Worm (Caenorhabditis elegans): ENCODE measurements around the gene K06A9.2.
A peak's percentile ranks its signal among the peaks of the same experiment; 100 is the strongest.

Gene K06A9.2

DNA sequence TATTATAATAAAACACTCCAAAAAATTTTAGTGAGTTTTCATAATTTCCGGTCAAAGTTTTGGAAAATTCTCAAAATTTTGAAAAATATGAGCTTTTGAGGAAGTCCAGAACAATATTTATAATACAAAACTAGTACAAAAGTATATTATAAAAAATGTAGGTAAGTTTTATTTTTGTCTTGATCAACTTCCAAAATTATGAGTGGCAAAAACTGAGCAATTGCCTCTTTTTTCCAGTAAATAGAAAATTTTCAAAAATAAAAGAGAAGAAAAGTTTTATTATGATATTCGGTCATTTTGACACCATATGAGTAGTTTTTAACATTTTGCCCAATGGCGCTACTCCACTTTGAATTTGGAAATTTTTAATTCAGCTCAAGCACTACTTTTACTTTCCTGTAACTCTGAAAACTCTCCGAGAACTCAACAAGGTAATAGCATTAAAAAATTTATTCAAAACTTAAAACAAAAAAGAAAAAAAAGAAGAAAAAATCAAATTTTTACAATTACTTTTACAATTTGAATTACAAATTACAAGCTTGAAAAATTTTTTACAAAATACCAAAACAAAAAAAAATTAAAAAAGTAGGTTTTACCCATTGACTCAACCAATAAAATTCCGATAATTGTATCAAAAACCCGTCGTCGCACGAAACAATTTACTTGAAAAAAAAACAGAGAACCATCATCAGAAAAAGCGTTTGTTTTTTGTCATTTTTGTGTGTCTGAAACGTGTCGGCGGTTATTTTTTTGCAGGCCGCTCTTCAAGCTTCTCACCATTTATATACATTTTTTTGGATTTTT, 32.3 kb upstream of the K06A9.2 start (continued):
- TF ChIP-seq ztf-26 (tag; optimal IDR thresholded peaks at IDR 0.05) (peak; percentile 40), ztf-6 (GFP tag; IDR thresholded peaks at IDR 0.05) (peak; percentile 47; the same call in 1 of the 2 replicates), Y95B8A.8 (GFP tag; IDR thresholded peaks at IDR 0.05) (peak; percentile 99), F10E7.11 (tag; optimal IDR thresholded peaks at IDR 0.05) (no peak), gei-17 (GFP tag; optimal IDR thresholded peaks at IDR 0.05) (peak; percentile 73), fkh-3 (tag; optimal IDR thresholded peaks at IDR 0.05) (peak; percentile 29), K11D2.4 (GFP tag; IDR thresholded peaks at IDR 0.05) (peak; percentile 85), T07F8.4 (tag; optimal IDR thresholded peaks at IDR 0.05) (no peak), madf-10 (tag; optimal IDR thresholded peaks at IDR 0.05) (no peak), C17E4.6 (GFP tag; IDR thresholded peaks at IDR 0.05) (peak; percentile 78), snpc-1.1 (tag; optimal IDR thresholded peaks at IDR 0.05; ENCODE audit: insufficient read depth) (no peak), athp-1 (tag; optimal IDR thresholded peaks at IDR 0.05) (peak; percentile 59), F37B4.10 (GFP tag; IDR thresholded peaks at IDR 0.05) (no peak), tbx-9 (tag; optimal IDR thresholded peaks at IDR 0.05; ENCODE audit: borderline replicate concordance) (no peak), let-607 (tag; optimal IDR thresholded peaks at IDR 0.05) (peak in 1 of 2 experiments; percentile 42), F52B5.7 (tag; optimal IDR thresholded peaks at IDR 0.05) (peak; percentile 76), Y53F4B.3 (GFP tag; IDR thresholded peaks at IDR 0.05) (peak; percentile 87; the same call in 1 of the 2 replicates), B0019.2 (GFP tag; conservative IDR thresholded peaks at IDR 0.05) (peak; percentile 6; the same call in 1 of the 2 replicates), egrh-3 (GFP tag; IDR thresholded peaks at IDR 0.05) (peak; percentile 7; the same call in 1 of the 2 replicates), ceh-91 (GFP tag; IDR thresholded peaks at IDR 0.05) (peak; percentile 39; the same call in 1 of the 2 replicates), lsl-1 (GFP tag; optimal IDR thresholded peaks at IDR 0.05) (peak; percentile 27), C06A6.2 (GFP tag; conservative IDR thresholded peaks at IDR 0.05) (peak; percentile 63), ceh-100 (GFP tag; IDR thresholded peaks at IDR 0.05) (peak; percentile 64; the same call in 1 of the 2 replicates), unc-62 (GFP tag; optimal IDR thresholded peaks at IDR 0.05) (no peak), somi-1 (GFP tag; optimal IDR thresholded peaks at IDR 0.05) (no peak), nhr-120 (GFP tag; IDR thresholded peaks at IDR 0.05) (0 out of 2 replicates have a peak, but pooled peaks have one; percentile 47), F22D6.2 (tag; optimal IDR thresholded peaks at IDR 0.05) (no peak), mes-4 (tag; optimal IDR thresholded peaks at IDR 0.05) (no peak), hmg-1.2 (GFP tag; IDR thresholded peaks at IDR 0.05) (peak; percentile 40)

DNA sequence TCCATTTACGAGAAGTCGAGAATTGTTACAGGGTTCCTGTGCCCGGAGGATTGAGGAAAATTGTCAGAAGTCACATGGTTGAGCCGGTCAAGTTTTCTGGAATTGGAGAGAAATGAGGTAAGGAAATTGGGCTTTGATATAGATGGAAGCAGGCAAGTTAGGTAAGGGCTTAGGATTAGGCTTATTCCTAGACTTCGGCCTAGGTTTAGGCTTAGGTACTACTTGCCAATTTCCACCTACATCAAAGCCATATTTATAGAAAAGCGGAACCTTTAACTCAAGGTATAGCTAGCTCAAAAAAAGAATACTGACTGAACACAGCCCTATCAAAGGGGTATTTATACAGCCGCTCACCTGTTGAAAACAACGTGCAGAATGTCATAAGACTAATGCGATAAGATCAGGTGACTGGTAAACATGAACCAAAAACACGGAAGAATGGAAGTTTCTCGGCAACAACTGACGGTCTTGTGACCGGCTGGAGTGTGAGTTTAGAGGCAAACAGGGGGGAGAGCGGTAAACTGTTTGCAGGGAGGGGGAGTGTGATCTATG, 31.6 kb upstream of the K06A9.2 start:
- no peak for TF ChIP-seq madf-10 (tag; optimal IDR thresholded peaks at IDR 0.05)
- TF ChIP-seq Y79H2A.3 (GFP tag; conservative IDR thresholded peaks at IDR 0.05) = no peak
- TF ChIP-seq snpc-1.1 (tag; optimal IDR thresholded peaks at IDR 0.05; ENCODE audit: insufficient read depth) = no peak
- no peak for TF ChIP-seq F57C9.4 (tag; optimal IDR thresholded peaks at IDR 0.05)
- no peak for TF ChIP-seq sptf-2 (GFP tag; optimal IDR thresholded peaks at IDR 0.05)
- no peak for TF ChIP-seq hmg-1.2 (GFP tag; IDR thresholded peaks at IDR 0.05)
- no peak for TF ChIP-seq lsl-1 (GFP tag; optimal IDR thresholded peaks at IDR 0.05)
- no peak; the same call in 1 of the 2 replicates for TF ChIP-seq attf-3 (GFP tag; conservative IDR thresholded peaks at IDR 0.05)
- TF ChIP-seq ztf-28 (GFP tag; IDR thresholded peaks at IDR 0.05) = no peak
- 0 out of 2 replicates have a peak, but pooled peaks have one; percentile 16 for TF ChIP-seq zfh-2 (GFP tag; conservative IDR thresholded peaks at IDR 0.05)
- no peak for TF ChIP-seq F10E7.11 (tag; optimal IDR thresholded peaks at IDR 0.05)
- peak; percentile 4 for TF ChIP-seq ztf-18 (tag; optimal IDR thresholded peaks at IDR 0.05)
- TF ChIP-seq dox-1 (GFP tag; IDR thresholded peaks at IDR 0.05) = no peak
- TF ChIP-seq ztf-22 (GFP tag; optimal IDR thresholded peaks at IDR 0.05) = peak; percentile 54
- TF ChIP-seq ekl-4 (GFP tag; IDR thresholded peaks at IDR 0.05) = peak; percentile 77
- TF ChIP-seq nfya-1 (tag; optimal IDR thresholded peaks at IDR 0.05; ENCODE audit: borderline replicate concordance, insufficient read depth) = no peak
- TF ChIP-seq madf-6 (GFP tag; IDR thresholded peaks at IDR 0.05) = no peak
- TF ChIP-seq Y56A3A.18 (GFP tag; IDR thresholded peaks at IDR 0.05) = no peak
- TF ChIP-seq nhr-80 (tag; optimal IDR thresholded peaks at IDR 0.05) = peak; percentile 46
- TF ChIP-seq aptf-2 (GFP tag; conservative IDR thresholded peaks at IDR 0.05) = no peak
- peak; percentile 55 for TF ChIP-seq ztf-26 (tag; optimal IDR thresholded peaks at IDR 0.05)
- TF ChIP-seq hsf-1 (GFP tag; IDR thresholded peaks at IDR 0.05) = peak; percentile 93

Measured in whole organism, young adult.